Worm (Caenorhabditis elegans) whole organism, L2 larva: ENCODE data around the gene srw-38.

Source experiments
- C34F6.9 ChIP-seq: fragments of 150-350 bp; optimal IDR thresholded peaks from 2 replicates; lab custom pipeline; 2014; ENCODE audit warnings: missing biosample characterization, missing genetic modification characterization
- Y55F3AM.14 ChIP-seq: fragments of 200-800 bp; sonication (Bioruptor generic); optimal IDR thresholded peaks from 2 replicates; lab custom pipeline; 2018; ENCODE audit warnings: mild to moderate bottlenecking, missing genetic modification characterization, missing compliant biosample characterization
- ZK546.5 ChIP-seq: sonication (generic microtip); optimal IDR thresholded peaks from 2 replicates; lab custom pipeline; 2017; ENCODE audit warnings: missing biosample characterization, missing genetic modification characterization
- ama-1 ChIP-seq: fragments of 150-350 bp; optimal IDR thresholded peaks from 2 replicates; lab custom pipeline; 2018; ENCODE audit warnings: inconsistent platforms
- ceh-16 ChIP-seq: fragments of 150-350 bp; optimal IDR thresholded peaks from 2 replicates; lab custom pipeline; 2014; ENCODE audit warnings: missing biosample characterization, missing genetic modification characterization
- ceh-82 ChIP-seq: fragments of 150-350 bp; optimal IDR thresholded peaks from 2 replicates; lab custom pipeline; 2014; ENCODE audit warnings: missing biosample characterization, missing genetic modification characterization
- crh-2 ChIP-seq: sonication (generic microtip); optimal IDR thresholded peaks from 2 replicates; lab custom pipeline; 2017; ENCODE audit warnings: missing biosample characterization, missing genetic modification characterization
- dmd-4 ChIP-seq: sonication (generic microtip); optimal IDR thresholded peaks from 2 replicates; lab custom pipeline; 2017; ENCODE audit warnings: missing biosample characterization, missing genetic modification characterization
- egl-27 ChIP-seq: sonication (generic microtip); optimal IDR thresholded peaks from 3 replicates; lab custom pipeline; 2017; ENCODE audit warnings: missing biosample characterization, missing genetic modification reagents, missing genetic modification characterization
- elt-1 ChIP-seq: fragments of 150-350 bp; optimal IDR thresholded peaks from 2 replicates; lab custom pipeline; 2014; ENCODE audit warnings: missing biosample characterization, missing genetic modification characterization
- elt-3 ChIP-seq: sonication (generic microtip); optimal IDR thresholded peaks from 2 replicates; lab custom pipeline; 2017; ENCODE audit warnings: missing biosample characterization, missing genetic modification characterization
- fos-1 ChIP-seq: fragments of 150-350 bp; optimal IDR thresholded peaks from 2 replicates; lab custom pipeline; 2014; ENCODE audit warnings: missing biosample characterization, missing genetic modification characterization
- lin-11 ChIP-seq: fragments of 150-350 bp; sonication (generic microtip); optimal IDR thresholded peaks from 2 replicates; lab custom pipeline; 2014; ENCODE audit warnings: missing biosample characterization, missing genetic modification characterization, inconsistent platforms, mixed read lengths
- lin-39 ChIP-seq: fragments of 150-350 bp; optimal IDR thresholded peaks from 2 replicates; lab custom pipeline; 2014; ENCODE audit warnings: missing biosample characterization, missing genetic modification reagents, missing genetic modification characterization
- lsy-2 ChIP-seq, 2 experiments: fragments of 150-350 bp in 1 of 2; sonication (generic microtip) in 1 of 2; optimal IDR thresholded peaks; 2 replicates each; lab custom pipeline; 2014 to 2017; ENCODE audit warnings: missing biosample characterization in 2 of 2, missing genetic modification characterization in 2 of 2
- mab-5 ChIP-seq: fragments of 150-350 bp; optimal IDR thresholded peaks from 2 replicates; lab custom pipeline; 2014; ENCODE audit warnings: missing biosample characterization, missing genetic modification characterization
- mdl-1 ChIP-seq, 2 experiments: fragments of 150-350 bp in 1 of 2; sonication (generic microtip) in 1 of 2; optimal IDR thresholded peaks; 2 replicates each; lab custom pipeline; 2017; ENCODE audit warnings: missing biosample characterization in 2 of 2, missing genetic modification characterization in 2 of 2
- nhr-10 ChIP-seq: sonication (generic microtip); optimal IDR thresholded peaks from 2 replicates; lab custom pipeline; 2017; ENCODE audit warnings: missing biosample characterization, missing genetic modification characterization
- nhr-11 ChIP-seq: fragments of 150-350 bp; optimal IDR thresholded peaks from 2 replicates; lab custom pipeline; 2014; ENCODE audit warnings: missing biosample characterization, missing genetic modification characterization
- nhr-12 ChIP-seq: fragments of 150-350 bp; optimal IDR thresholded peaks from 2 replicates; lab custom pipeline; 2014; ENCODE audit warnings: missing biosample characterization, missing genetic modification characterization
- nhr-129 ChIP-seq: fragments of 150-350 bp; optimal IDR thresholded peaks from 2 replicates; lab custom pipeline; 2014; ENCODE audit warnings: missing biosample characterization, missing genetic modification characterization
- nhr-21 ChIP-seq: fragments of 150-350 bp; optimal IDR thresholded peaks from 2 replicates; lab custom pipeline; 2014; ENCODE audit warnings: missing biosample characterization, missing genetic modification characterization
- nhr-23 ChIP-seq: fragments of 150-350 bp; optimal IDR thresholded peaks from 2 replicates; lab custom pipeline; 2014; ENCODE audit warnings: missing biosample characterization, missing genetic modification reagents, missing genetic modification characterization
- nhr-237 ChIP-seq: fragments of 150-350 bp; optimal IDR thresholded peaks from 2 replicates; lab custom pipeline; 2014; ENCODE audit warnings: missing biosample characterization, missing genetic modification characterization
- nhr-25 ChIP-seq: fragments of 150-350 bp; sonication (generic microtip); optimal IDR thresholded peaks from 3 replicates; lab custom pipeline; 2014; ENCODE audit warnings: missing biosample characterization, missing genetic modification characterization
- nhr-6 ChIP-seq: fragments of 150-350 bp; optimal IDR thresholded peaks from 2 replicates; lab custom pipeline; 2014; ENCODE audit warnings: missing biosample characterization, missing genetic modification characterization
- sem-4 ChIP-seq: fragments of 150-350 bp; optimal IDR thresholded peaks from 2 replicates; lab custom pipeline; 2014; ENCODE audit warnings: missing biosample characterization, missing genetic modification reagents, missing genetic modification characterization
- sma-3 ChIP-seq: sonication (generic microtip); optimal IDR thresholded peaks from 2 replicates; lab custom pipeline; 2016; ENCODE audit warnings: missing genetic modification reagents, missing genetic modification characterization, missing compliant biosample characterization
- sma-9 ChIP-seq, 2 experiments: fragments of 150-350 bp in 1 of 2; sonication (generic microtip) in 1 of 2; optimal IDR thresholded peaks; 2 replicates each; lab custom pipeline; 2014 to 2016; ENCODE audit warnings: missing genetic modification characterization in 2 of 2, mild to moderate bottlenecking in 1 of 2, missing biosample characterization in 1 of 2, missing compliant biosample characterization in 1 of 2, missing genetic modification reagents in 1 of 2, moderate library complexity in 1 of 2
- unc-62 ChIP-seq: fragments of 150-350 bp; optimal IDR thresholded peaks from 2 replicates; lab custom pipeline; 2014; ENCODE audit warnings: missing biosample characterization, missing genetic modification reagents, missing genetic modification characterization
- zag-1 ChIP-seq: fragments of 150-350 bp; optimal IDR thresholded peaks from 2 replicates; lab custom pipeline; 2014; ENCODE audit warnings: missing biosample characterization, missing genetic modification characterization
- ztf-11 ChIP-seq: sonication (generic microtip); optimal IDR thresholded peaks from 2 replicates; lab custom pipeline; 2017; ENCODE audit warnings: missing biosample characterization, missing genetic modification characterization
- ztf-4 ChIP-seq: fragments of 150-350 bp; optimal IDR thresholded peaks from 2 replicates; lab custom pipeline; 2014; ENCODE audit warnings: missing biosample characterization, missing genetic modification characterization

Gene srw-38

ce11 chrV:19857334-19857733 is 21.1 kb downstream of the srw-38 start, which contains the start of gene Y116F11B.8:
Gene Y116F11B.8 (plus strand): TSS chrV:19857634.
- TF ChIP-seq elt-1 (tag; lab: Kevin White, UChicago): no peak
- TF ChIP-seq nhr-23: no peak
- no peak for TF ChIP-seq dmd-4 (tag; lab: Kevin White, UChicago)
- no peak for TF ChIP-seq mdl-1 (tag; optimal IDR thresholded peaks at IDR 0.05; lab: Kevin White, UChicago)
- TF ChIP-seq nhr-25 (tag; lab: Kevin White, UChicago): no peak
- no peak for TF ChIP-seq sem-4 (tag; lab: Kevin White, UChicago)
- no peak for TF ChIP-seq egl-27 (tag; lab: Kevin White, UChicago)
- TF ChIP-seq lin-11: no peak

- no peak for TF ChIP-seq sem-4 (tag; lab: Kevin White, UChicago)
- TF ChIP-seq crh-2 (tag; lab: Kevin White, UChicago): no peak
- TF ChIP-seq nhr-12 (tag; lab: Kevin White, UChicago): no peak
- TF ChIP-seq lsy-2 (tag; optimal IDR thresholded peaks at IDR 0.05; lab: Kevin White, UChicago): no peak
- TF ChIP-seq zag-1 (tag; lab: Kevin White, UChicago): no peak
- TF ChIP-seq ztf-11: no peak
- no peak for TF ChIP-seq lin-39
- TF ChIP-seq, all 48 proteins: peak for 0
These were observed 24.0 kb downstream of the srw-38 start for ce11 chrV:19860225-19860624.

- no peak for TF ChIP-seq nhr-11 (tag; lab: Kevin White, UChicago)
- no peak for TF ChIP-seq lin-11
- TF ChIP-seq nhr-129 (tag; lab: Kevin White, UChicago): no peak
- no peak for TF ChIP-seq mab-5 (tag; lab: Kevin White, UChicago)
- TF ChIP-seq C34F6.9 (tag; lab: Kevin White, UChicago): no peak
- no peak for TF ChIP-seq ama-1 (lab: Kevin White, UChicago)
- no peak for TF ChIP-seq nhr-237 (tag; lab: Kevin White, UChicago)
- no peak for TF ChIP-seq nhr-6 (tag; lab: Kevin White, UChicago)
- TF ChIP-seq ceh-82: no peak
- no peak for TF ChIP-seq fos-1
- TF ChIP-seq elt-3 (tag; lab: Kevin White, UChicago): no peak
- no peak for TF ChIP-seq nhr-21 (tag; lab: Kevin White, UChicago)
- TF ChIP-seq Y55F3AM.14 (GFP tag; lab: Kevin White, UChicago): no peak
- TF ChIP-seq zag-1 (tag; lab: Kevin White, UChicago): no peak
- TF ChIP-seq ztf-4: no peak
- TF ChIP-seq egl-27 (tag; lab: Kevin White, UChicago): no peak
- TF ChIP-seq sma-3: no peak
These were observed 31.6 kb downstream of the srw-38 start, which contains the start of gene Y116F11B.9 for ce11 chrV:19867883-19868282. Gene Y116F11B.9 (minus strand): TSS chrV:19867983.

- TF ChIP-seq mab-5 (tag; lab: Kevin White, UChicago): no peak
- TF ChIP-seq elt-1 (tag; lab: Kevin White, UChicago): no peak
- TF ChIP-seq ama-1 (lab: Kevin White, UChicago): no peak
- TF ChIP-seq unc-62 (GFP tag; lab: Kevin White, UChicago): no peak
- no peak for TF ChIP-seq ZK546.5 (tag; lab: Kevin White, UChicago)
- no peak for TF ChIP-seq nhr-6 (tag; lab: Kevin White, UChicago)
- no peak for TF ChIP-seq nhr-25 (tag; lab: Kevin White, UChicago)
- TF ChIP-seq nhr-129 (tag; lab: Kevin White, UChicago): no peak
- TF ChIP-seq sma-9 (GFP tag; optimal IDR thresholded peaks at IDR 0.05; lab: Kevin White, UChicago): no peak
- no peak for TF ChIP-seq sma-9 (tag; optimal IDR thresholded peaks at IDR 0.05; lab: Kevin White, UChicago)
- TF ChIP-seq ceh-16 (tag; lab: Kevin White, UChicago): no peak
- no peak for TF ChIP-seq Y55F3AM.14 (GFP tag; lab: Kevin White, UChicago)
- TF ChIP-seq nhr-10 (tag; lab: Kevin White, UChicago): no peak
- TF ChIP-seq C34F6.9 (tag; lab: Kevin White, UChicago): no peak
These were observed 46.7 kb downstream of the srw-38 start, which contains the start of gene Y116F11B.13 for ce11 chrV:19882916-19883315. Gene Y116F11B.13 (plus strand): TSS chrV:19883216.
